Worm (Caenorhabditis elegans): ENCODE measurements around the gene pptr-1.

DNA sequence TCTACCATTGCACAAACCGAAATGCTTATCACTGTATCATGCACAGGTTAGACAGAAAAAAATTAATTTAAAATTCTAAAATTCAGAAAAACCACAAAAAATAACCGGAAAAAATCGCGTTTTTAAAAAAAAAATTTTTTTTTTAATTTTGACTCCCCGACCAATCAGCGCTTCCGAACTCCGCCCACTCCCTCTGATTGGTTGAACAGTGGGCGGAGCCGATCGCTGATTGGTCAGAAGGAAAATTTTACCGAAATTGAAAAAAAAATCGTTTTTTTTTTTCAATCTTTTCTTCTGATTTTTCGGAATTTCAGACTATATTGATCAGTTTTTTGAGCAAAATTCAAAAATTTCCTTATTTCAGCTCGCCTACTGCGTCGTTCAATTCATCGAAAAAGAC, 4.0 kb downstream of the pptr-1 start:
- TF ChIP-seq nhr-11 (tag; optimal IDR thresholded peaks at IDR 0.05) (no peak), egl-27 (tag; optimal IDR thresholded peaks at IDR 0.05) (no peak), lin-15B (tag; optimal IDR thresholded peaks at IDR 0.05) (no peak), nhr-28 (tag; optimal IDR thresholded peaks at IDR 0.05) (no peak)

Data from whole organism, L3 larva.